Worm (Caenorhabditis elegans) whole organism, L1 larva: ENCODE results near the gene mdt-21.
"Not testable (repeated sequence)": the region's sequence is repeated elsewhere in the genome, so short reads cannot be mapped to it uniquely, and the experiment has no call there.

Source experiments
- C16A3.4 ChIP-seq: fragments of 150-350 bp; optimal IDR thresholded peaks from 2 replicates; lab custom pipeline; 2014; ENCODE audit warnings: missing biosample characterization, missing genetic modification characterization
- aha-1 ChIP-seq: fragments of 150-350 bp; optimal IDR thresholded peaks from 2 replicates; lab custom pipeline; 2014; ENCODE audit warnings: missing biosample characterization, missing genetic modification characterization
- alr-1 ChIP-seq: fragments of 200-800 bp; sonication (Bioruptor generic); optimal IDR thresholded peaks from 2 replicates; lab custom pipeline; 2018; ENCODE audit warnings: borderline replicate concordance, mild to moderate bottlenecking, missing genetic modification characterization, missing compliant biosample characterization
- aly-2 ChIP-seq: fragments of 150-350 bp; optimal IDR thresholded peaks from 2 replicates; lab custom pipeline; 2014; ENCODE audit warnings: missing biosample characterization, missing genetic modification characterization
- ama-1 ChIP-seq: fragments of 150-350 bp; optimal IDR thresholded peaks from 2 replicates; lab custom pipeline; 2014
- blmp-1 ChIP-seq: fragments of 150-350 bp; optimal IDR thresholded peaks from 2 replicates; lab custom pipeline; 2014; ENCODE audit warnings: missing biosample characterization, missing genetic modification characterization
- ceh-8 ChIP-seq: fragments of 200-800 bp; sonication (Bioruptor generic); optimal IDR thresholded peaks from 2 replicates; lab custom pipeline; 2018; ENCODE audit warnings: mild to moderate bottlenecking, missing genetic modification characterization, moderate library complexity, missing compliant biosample characterization
- ceh-82 ChIP-seq, 3 experiments: fragments of 150-350 bp in 1 of 3; sonication (generic microtip) in 2 of 3; optimal IDR thresholded peaks; 2 replicates each; lab custom pipeline; 2014 to 2017; ENCODE audit warnings: missing biosample characterization in 3 of 3, missing genetic modification characterization in 3 of 3
- ceh-90 ChIP-seq: sonication (generic microtip); optimal IDR thresholded peaks from 2 replicates; lab custom pipeline; 2016; ENCODE audit warnings: missing genetic modification characterization, missing compliant biosample characterization
- ces-1 ChIP-seq: fragments of 150-350 bp; optimal IDR thresholded peaks from 2 replicates; lab custom pipeline; 2014; ENCODE audit warnings: missing biosample characterization, missing genetic modification reagents, missing genetic modification characterization
- dpl-1 ChIP-seq, 3 experiments: fragments of 150-350 bp in 2 of 3; sonication (generic microtip) in 1 of 3; optimal IDR thresholded peaks; 2 replicates each; lab custom pipeline; 2014 to 2017; ENCODE audit warnings: missing biosample characterization in 3 of 3, missing genetic modification characterization in 3 of 3, missing genetic modification reagents in 3 of 3
- efl-1 ChIP-seq, 4 experiments: fragments of 150-350 bp; optimal IDR thresholded peaks in 3 of 4; peaks in 1 of 4; 1 replicate in 1 of 4; 2 replicates in 3 of 4; lab custom pipeline; 2014; ENCODE audit warnings: missing biosample characterization in 2 of 4, missing genetic modification characterization in 2 of 4, missing genetic modification reagents in 2 of 4
- egl-27 ChIP-seq, 2 experiments: fragments of 150-350 bp in 1 of 2; sonication (generic microtip); optimal IDR thresholded peaks; 3 replicates each; lab custom pipeline; 2017 to 2018; ENCODE audit warnings: missing biosample characterization in 2 of 2, missing genetic modification characterization in 2 of 2, missing genetic modification reagents in 2 of 2
- elt-2 ChIP-seq: sonication (generic microtip); optimal IDR thresholded peaks from 2 replicates; lab custom pipeline; 2016; ENCODE audit warnings: missing genetic modification characterization, mild to moderate bottlenecking, inconsistent platforms, missing compliant biosample characterization, missing genetic modification reagents
- ets-5 ChIP-seq: fragments of 200-800 bp; sonication (Bioruptor generic); IDR thresholded peaks from 2 replicates; pipeline ENCODE4 v1.3.6; 2022; ENCODE audit warnings: missing genetic modification characterization, missing compliant biosample characterization
- fkh-4 ChIP-seq: sonication (generic microtip); optimal IDR thresholded peaks from 2 replicates; lab custom pipeline; 2016; ENCODE audit warnings: missing compliant biosample characterization, missing genetic modification characterization, borderline replicate concordance
- fos-1 ChIP-seq: fragments of 150-350 bp; optimal IDR thresholded peaks from 2 replicates; lab custom pipeline; 2014; ENCODE audit warnings: missing biosample characterization, missing genetic modification characterization
- grh-1 ChIP-seq: fragments of 200-800 bp; sonication (Bioruptor generic); IDR thresholded peaks from 2 replicates; pipeline ENCODE4 v1.3.6; 2022; ENCODE audit warnings: missing genetic modification reagents, missing genetic modification characterization, missing compliant biosample characterization
- hlh-17 ChIP-seq: fragments of 200-800 bp; sonication (Bioruptor generic); optimal IDR thresholded peaks from 2 replicates; lab custom pipeline; 2018; ENCODE audit warnings: missing genetic modification characterization, mild to moderate bottlenecking, missing compliant biosample characterization, moderate library complexity, borderline replicate concordance
- irx-1 ChIP-seq: sonication (generic microtip); optimal IDR thresholded peaks from 2 replicates; lab custom pipeline; 2016; ENCODE audit warnings: missing genetic modification characterization, missing compliant biosample characterization
- isw-1 ChIP-seq: fragments of 200-800 bp; sonication (Bioruptor generic); IDR thresholded peaks from 2 replicates; pipeline ENCODE4 v1.3.6; 2022; ENCODE audit warnings: missing genetic modification characterization, missing compliant biosample characterization
- jun-1 ChIP-seq: fragments of 150-350 bp; optimal IDR thresholded peaks from 2 replicates; lab custom pipeline; 2014; ENCODE audit warnings: missing biosample characterization, missing genetic modification reagents, missing genetic modification characterization
- lin-13 ChIP-seq: fragments of 150-350 bp; optimal IDR thresholded peaks from 2 replicates; lab custom pipeline; 2014; ENCODE audit warnings: missing biosample characterization, missing genetic modification reagents, missing genetic modification characterization
- lin-35 ChIP-seq, 2 experiments: fragments of 150-350 bp; optimal IDR thresholded peaks; 2 replicates each; lab custom pipeline; 2014; ENCODE audit warnings: missing biosample characterization in 2 of 2, missing genetic modification characterization in 2 of 2, missing genetic modification reagents in 2 of 2
- lin-39 ChIP-seq: fragments of 150-350 bp; optimal IDR thresholded peaks from 2 replicates; lab custom pipeline; 2014; ENCODE audit warnings: missing biosample characterization, missing genetic modification reagents, missing genetic modification characterization
- lsy-2 ChIP-seq, 2 experiments: fragments of 150-350 bp; optimal IDR thresholded peaks; 2 replicates each; lab custom pipeline; 2014; ENCODE audit warnings: missing biosample characterization in 2 of 2, missing genetic modification characterization in 2 of 2
- mab-9 ChIP-seq: fragments of 200-800 bp; sonication (Bioruptor generic); IDR thresholded peaks from 2 replicates; pipeline ENCODE4 v1.3.6; 2022; ENCODE audit warnings: missing genetic modification reagents, missing genetic modification characterization, missing compliant biosample characterization
- mef-2 ChIP-seq: fragments of 150-350 bp; optimal IDR thresholded peaks from 2 replicates; lab custom pipeline; 2014; ENCODE audit warnings: missing biosample characterization, missing genetic modification characterization
- mep-1 ChIP-seq: fragments of 150-350 bp; optimal IDR thresholded peaks from 2 replicates; lab custom pipeline; 2014; ENCODE audit warnings: missing biosample characterization, missing genetic modification characterization
- nhr-47 ChIP-seq: sonication (generic microtip); optimal IDR thresholded peaks from 2 replicates; lab custom pipeline; 2016; ENCODE audit warnings: mild to moderate bottlenecking, missing genetic modification characterization, moderate library complexity, missing compliant biosample characterization
- nhr-90 ChIP-seq: sonication (generic microtip); optimal IDR thresholded peaks from 2 replicates; lab custom pipeline; 2016; ENCODE audit warnings: mild to moderate bottlenecking, missing genetic modification characterization, missing compliant biosample characterization; ENCODE audit not compliant: poor library complexity
- rnt-1 ChIP-seq: sonication (generic microtip); optimal IDR thresholded peaks from 2 replicates; lab custom pipeline; 2016; ENCODE audit warnings: mild to moderate bottlenecking, missing genetic modification characterization, moderate library complexity, missing compliant biosample characterization
- skn-1 ChIP-seq: fragments of 150-350 bp; optimal IDR thresholded peaks from 2 replicates; lab custom pipeline; 2014; ENCODE audit warnings: missing biosample characterization, missing genetic modification characterization
- snpc-4 ChIP-seq: fragments of 150-350 bp; optimal IDR thresholded peaks from 2 replicates; lab custom pipeline; 2014; ENCODE audit warnings: missing biosample characterization, missing genetic modification characterization
- snu-23 ChIP-seq: sonication (generic microtip); optimal IDR thresholded peaks from 2 replicates; lab custom pipeline; 2016; ENCODE audit warnings: missing genetic modification characterization, missing compliant biosample characterization
- sptf-1 ChIP-seq: fragments of 150-350 bp; optimal IDR thresholded peaks from 2 replicates; lab custom pipeline; 2014; ENCODE audit warnings: missing biosample characterization, missing genetic modification characterization
- sup-37 ChIP-seq: fragments of 200-800 bp; sonication (Bioruptor generic); optimal IDR thresholded peaks from 2 replicates; lab custom pipeline; 2018; ENCODE audit warnings: mild to moderate bottlenecking, missing genetic modification characterization, missing compliant biosample characterization
- swsn-7 ChIP-seq: sonication (generic microtip); optimal IDR thresholded peaks from 2 replicates; lab custom pipeline; 2016; ENCODE audit warnings: missing genetic modification characterization, missing compliant biosample characterization
- tbx-2 ChIP-seq: sonication (generic microtip); optimal IDR thresholded peaks from 2 replicates; lab custom pipeline; 2016; ENCODE audit warnings: missing genetic modification characterization, missing compliant biosample characterization
- tlp-1 ChIP-seq: fragments of 150-350 bp; optimal IDR thresholded peaks from 2 replicates; lab custom pipeline; 2014; ENCODE audit warnings: missing biosample characterization, missing genetic modification characterization
- unc-130 ChIP-seq: fragments of 150-350 bp; optimal IDR thresholded peaks from 2 replicates; lab custom pipeline; 2017; ENCODE audit warnings: missing biosample characterization, missing genetic modification characterization, inconsistent platforms
- unc-30 ChIP-seq: sonication (generic microtip); optimal IDR thresholded peaks from 2 replicates; lab custom pipeline; 2017; ENCODE audit warnings: missing biosample characterization, missing genetic modification characterization
- unc-62 ChIP-seq: fragments of 150-350 bp; optimal IDR thresholded peaks from 2 replicates; lab custom pipeline; 2014; ENCODE audit warnings: missing biosample characterization, missing genetic modification reagents, missing genetic modification characterization
- unc-98 ChIP-seq: fragments of 200-800 bp; sonication (Bioruptor generic); IDR thresholded peaks from 2 replicates; pipeline ENCODE4 v1.3.6; 2022; ENCODE audit warnings: missing genetic modification characterization, missing compliant biosample characterization
- xbp-1 ChIP-seq: sonication (generic microtip); optimal IDR thresholded peaks from 2 replicates; lab custom pipeline; 2016; ENCODE audit warnings: missing genetic modification characterization, missing compliant biosample characterization
- ztf-11 ChIP-seq, 2 experiments: sonication (generic microtip); optimal IDR thresholded peaks; 2 replicates each; lab custom pipeline; 2016 to 2017; ENCODE audit warnings: missing genetic modification characterization in 2 of 2, missing biosample characterization in 1 of 2, missing compliant biosample characterization in 1 of 2
- ztf-4 ChIP-seq: fragments of 150-350 bp; optimal IDR thresholded peaks from 2 replicates; lab custom pipeline; 2014; ENCODE audit warnings: missing biosample characterization, missing genetic modification characterization

mdt-21 gene

ce11 chrIII:11760634-11761033, 16.8 kb upstream of the mdt-21 start:
- TF ChIP-seq alr-1 (tag; lab: Kevin White, UChicago) = no peak
- TF ChIP-seq snpc-4 = no peak
- no peak for TF ChIP-seq nhr-90
- no peak for TF ChIP-seq lsy-2 (tag; optimal IDR thresholded peaks at IDR 0.05; lab: Kevin White, UChicago)
- TF ChIP-seq egl-27 (tag; optimal IDR thresholded peaks at IDR 0.05; lab: Kevin White, UChicago) = no peak
- no peak for TF ChIP-seq lin-39
- no peak for TF ChIP-seq ces-1 (GFP tag; lab: Kevin White, UChicago)

- not testable (repeated sequence) for TF ChIP-seq efl-1 (optimal IDR thresholded peaks at IDR 0.05; lab: Kevin White, UChicago)
- TF ChIP-seq efl-1 (GFP tag; optimal IDR thresholded peaks at IDR 0.05 in 1 of 2; lab: Kevin White, UChicago) = peak in 1 of 2 experiments; percentile 71
- TF ChIP-seq, all 84 proteins: peak for 1; not testable (repeated sequence) for 83
Measured at ce11 chrIII:11773581-11773980, 3.8 kb upstream of the mdt-21 start, which contains the start of gene gbf-1. Gene gbf-1, minus strand, starts transcription at chrIII:11773681.

- TF ChIP-seq unc-98 (no peak), fos-1 (no peak), skn-1 (no peak), ztf-11 (tag; optimal IDR thresholded peaks at IDR 0.05; lab: Kevin White, UChicago) (no peak), aly-2 (tag; lab: Kevin White, UChicago) (no peak), lin-35 (GFP tag; optimal IDR thresholded peaks at IDR 0.05; lab: Kevin White, UChicago) (peak; percentile 61 to 69), aha-1 (tag; lab: Kevin White, UChicago) (no peak), isw-1 (GFP tag; lab: Robert Waterston, UW) (peak; percentile 22; the same call in 1 of the 2 replicates), alr-1 (tag; lab: Kevin White, UChicago) (no peak), irx-1 (no peak), grh-1 (GFP tag; lab: Robert Waterston, UW) (no peak), nhr-47 (no peak), unc-62 (GFP tag; lab: Kevin White, UChicago) (no peak), efl-1 (optimal IDR thresholded peaks at IDR 0.05; lab: Kevin White, UChicago) (peak; percentile 57 to 70), efl-1 (GFP tag; optimal IDR thresholded peaks at IDR 0.05 in 1 of 2; lab: Kevin White, UChicago) (peak; percentile 68 to 94), ceh-8 (GFP tag; lab: Kevin White, UChicago) (no peak), mep-1 (peak; percentile 79), sup-37 (no peak), tlp-1 (tag; lab: Kevin White, UChicago) (no peak), ets-5 (GFP tag; lab: Robert Waterston, UW) (no peak), dpl-1 (GFP tag; optimal IDR thresholded peaks at IDR 0.05; lab: Kevin White, UChicago) (peak; percentile 55 to 72 (median 69)), rnt-1 (tag; lab: Kevin White, UChicago) (no peak), swsn-7 (tag; lab: Kevin White, UChicago) (no peak), jun-1 (tag; lab: Kevin White, UChicago) (no peak), lin-13 (GFP tag; lab: Kevin White, UChicago) (no peak), C16A3.4 (tag; lab: Kevin White, UChicago) (peak; percentile 14), elt-2 (tag; lab: Kevin White, UChicago) (no peak), sptf-1 (tag; lab: Kevin White, UChicago) (no peak), ceh-90 (tag; lab: Kevin White, UChicago) (no peak), xbp-1 (tag; lab: Kevin White, UChicago) (peak; percentile 75), unc-130 (tag; lab: Kevin White, UChicago) (peak; percentile 58), hlh-17 (GFP tag; lab: Kevin White, UChicago) (no peak), blmp-1 (peak; percentile 98), mef-2 (tag; lab: Kevin White, UChicago) (no peak), ztf-4 (tag; lab: Kevin White, UChicago) (no peak), ces-1 (GFP tag; lab: Kevin White, UChicago) (no peak), fkh-4 (tag; lab: Kevin White, UChicago) (no peak), egl-27 (tag; optimal IDR thresholded peaks at IDR 0.05; lab: Kevin White, UChicago) (no peak), ceh-82 (tag; optimal IDR thresholded peaks at IDR 0.05; lab: Kevin White, UChicago) (peak; percentile 21 to 55 (median 53)), unc-30 (tag; lab: Kevin White, UChicago) (no peak), ama-1 (no peak), lsy-2 (tag; optimal IDR thresholded peaks at IDR 0.05; lab: Kevin White, UChicago) (peak; percentile 63 to 67), tbx-2 (tag; lab: Kevin White, UChicago) (peak; percentile 19), mab-9 (GFP tag; lab: Robert Waterston, UW) (no peak), snu-23 (peak; percentile 66)
Measured at ce11 chrIII:11774508-11775000, 2.9 kb upstream of the mdt-21 start, which contains the start of gene immp-1. Gene immp-1, plus strand, starts transcription at chrIII:11774950.
